Fruit fly (Drosophila melanogaster): Measurements from ENCODE around the gene CG15465.

CG15465 gene

dm6 chrX:5285835-5286234 is 200.3 kb downstream of the CG15465 start (continued):
- TF ChIP-seq CG6254 (GFP tag; optimal IDR thresholded peaks at IDR 0.05) (no peak), emc (GFP tag; optimal IDR thresholded peaks at IDR 0.05) (peak; percentile 2), pfk (GFP tag; optimal IDR thresholded peaks at IDR 0.05) (no peak), CG11398 (GFP tag; optimal IDR thresholded peaks at IDR 0.05) (peak; percentile 43), org-1 (GFP tag; optimal IDR thresholded peaks at IDR 0.05) (peak; percentile 10), Chrac-16 (GFP tag; optimal IDR thresholded peaks at IDR 0.05) (peak; percentile 7), crp (GFP tag; optimal IDR thresholded peaks at IDR 0.05) (no peak), Hmr (GFP tag; optimal IDR thresholded peaks at IDR 0.05) (peak; percentile 61), Bgb (GFP tag; IDR thresholded peaks at IDR 0.05; ENCODE audit: partially characterized antibody) (no peak), klu (GFP tag; IDR thresholded peaks at IDR 0.05) (peak; percentile 20; the same call in 1 of the 2 replicates), CG12155 (GFP tag; optimal IDR thresholded peaks at IDR 0.05) (peak; percentile 34), CG1024 (GFP tag; IDR thresholded peaks at IDR 0.05) (no peak), Scr (GFP tag; IDR thresholded peaks at IDR 0.05; ENCODE audit: partially characterized antibody) (no peak), zen2 (GFP tag; IDR thresholded peaks at IDR 0.05; ENCODE audit: partially characterized antibody) (no peak), CG31441 (GFP tag; IDR thresholded peaks at IDR 0.05) (peak; percentile 24; the same call in 1 of the 2 replicates), nerfin-2 (GFP tag; IDR thresholded peaks at IDR 0.05; ENCODE audit: partially characterized antibody) (no peak), gfzf (GFP tag; optimal IDR thresholded peaks at IDR 0.05) (no peak), btn (GFP tag; optimal IDR thresholded peaks at IDR 0.05) (peak; percentile 33), vvl (GFP tag; IDR thresholded peaks at IDR 0.05) (peak; percentile 56; the same call in 1 of the 2 replicates), D19B (GFP tag; optimal IDR thresholded peaks at IDR 0.05) (peak; percentile 82), Hr51 (GFP tag; optimal IDR thresholded peaks at IDR 0.05) (peak in 1 of 2 experiments; percentile 49), CG11247 (GFP tag; IDR thresholded peaks at IDR 0.05) (no peak), PHDP (tag; optimal IDR thresholded peaks at IDR 0.05) (peak; percentile 24), CG7556 (GFP tag; optimal IDR thresholded peaks at IDR 0.05) (peak; percentile 26), pb (GFP tag; optimal IDR thresholded peaks at IDR 0.05) (no peak), Mes4 (GFP tag; optimal IDR thresholded peaks at IDR 0.05) (no peak), Bteb2 (GFP tag; optimal IDR thresholded peaks at IDR 0.05) (no peak), Hsf (GFP tag; optimal IDR thresholded peaks at IDR 0.05) (peak; percentile 29), CG18599 (GFP tag; optimal IDR thresholded peaks at IDR 0.05) (peak; percentile 77), CG17829 (tag; optimal IDR thresholded peaks at IDR 0.05) (no peak), CG15011 (GFP tag; optimal IDR thresholded peaks at IDR 0.05) (peak; percentile 29), fd64A (GFP tag; optimal IDR thresholded peaks at IDR 0.05) (no peak), kni (GFP tag; optimal IDR thresholded peaks at IDR 0.05) (no peak), luna (GFP tag; optimal IDR thresholded peaks at IDR 0.05) (peak; percentile 28), Awh (GFP tag; IDR thresholded peaks at IDR 0.05) (no peak), CG13624 (GFP tag; optimal IDR thresholded peaks at IDR 0.05) (peak; percentile 32), sd (tag; optimal IDR thresholded peaks at IDR 0.05) (no peak), MTF-1 (GFP tag; optimal IDR thresholded peaks at IDR 0.05; ENCODE audit: borderline replicate concordance) (no peak), CG8924 (tag; optimal IDR thresholded peaks at IDR 0.05) (peak; percentile 36), CG1832 (GFP tag; optimal IDR thresholded peaks at IDR 0.05) (no peak), chif (GFP tag; optimal IDR thresholded peaks at IDR 0.05) (peak in 1 of 2 experiments; percentile 48), unpg (GFP tag; optimal IDR thresholded peaks at IDR 0.05) (peak; percentile 31), CG6791 (GFP tag; IDR thresholded peaks at IDR 0.05; ENCODE audit: partially characterized antibody) (no peak), CG1792 (GFP tag; optimal IDR thresholded peaks at IDR 0.05) (peak; percentile 15), Sry-β (GFP tag; optimal IDR thresholded peaks at IDR 0.05) (no peak), Max (GFP tag; optimal IDR thresholded peaks at IDR 0.05) (peak; percentile 9), tap (tag; optimal IDR thresholded peaks at IDR 0.05) (peak; percentile 55), CG7786 (GFP tag; optimal IDR thresholded peaks at IDR 0.05) (peak; percentile 45), Lhr (GFP tag; optimal IDR thresholded peaks at IDR 0.05) (no peak)
